Worm (Caenorhabditis elegans) whole organism, L2 larva: ENCODE data around the gene kel-10.

Experiments
- C34F6.9 ChIP-seq: fragments of 150-350 bp; optimal IDR thresholded peaks from 2 replicates; lab custom pipeline; 2014; ENCODE audit warnings: missing biosample characterization, missing genetic modification characterization
- F13H6.1 ChIP-seq: sonication (generic microtip); optimal IDR thresholded peaks from 2 replicates; lab custom pipeline; 2016; ENCODE audit warnings: missing genetic modification characterization, missing compliant biosample characterization
- R02D3.7 ChIP-seq: fragments of 150-350 bp; optimal IDR thresholded peaks from 2 replicates; lab custom pipeline; 2014; ENCODE audit warnings: missing biosample characterization, missing genetic modification characterization
- Y55F3AM.14 ChIP-seq: fragments of 200-800 bp; sonication (Bioruptor generic); optimal IDR thresholded peaks from 2 replicates; lab custom pipeline; 2018; ENCODE audit warnings: mild to moderate bottlenecking, missing genetic modification characterization, missing compliant biosample characterization
- alr-1 ChIP-seq: fragments of 150-350 bp; optimal IDR thresholded peaks from 2 replicates; lab custom pipeline; 2014; ENCODE audit warnings: missing biosample characterization, missing genetic modification characterization
- aly-2 ChIP-seq: fragments of 150-350 bp; optimal IDR thresholded peaks from 2 replicates; lab custom pipeline; 2014; ENCODE audit warnings: missing biosample characterization, missing genetic modification characterization
- ama-1 ChIP-seq: fragments of 150-350 bp; optimal IDR thresholded peaks from 2 replicates; lab custom pipeline; 2018; ENCODE audit warnings: inconsistent platforms
- blmp-1 ChIP-seq: sonication (generic microtip); optimal IDR thresholded peaks from 2 replicates; lab custom pipeline; 2017; ENCODE audit warnings: missing genetic modification characterization, mild to moderate bottlenecking, missing compliant biosample characterization, antibody characterized with exemption, moderate library complexity; ENCODE audit not compliant: insufficient read depth
- ceh-16 ChIP-seq: fragments of 150-350 bp; optimal IDR thresholded peaks from 2 replicates; lab custom pipeline; 2014; ENCODE audit warnings: missing biosample characterization, missing genetic modification characterization
- ceh-82 ChIP-seq: fragments of 150-350 bp; optimal IDR thresholded peaks from 2 replicates; lab custom pipeline; 2014; ENCODE audit warnings: missing biosample characterization, missing genetic modification characterization
- crh-2 ChIP-seq: sonication (generic microtip); optimal IDR thresholded peaks from 2 replicates; lab custom pipeline; 2017; ENCODE audit warnings: missing biosample characterization, missing genetic modification characterization
- dmd-4 ChIP-seq: sonication (generic microtip); optimal IDR thresholded peaks from 2 replicates; lab custom pipeline; 2017; ENCODE audit warnings: missing biosample characterization, missing genetic modification characterization
- egl-27 ChIP-seq: sonication (generic microtip); optimal IDR thresholded peaks from 3 replicates; lab custom pipeline; 2017; ENCODE audit warnings: missing biosample characterization, missing genetic modification reagents, missing genetic modification characterization
- elt-3 ChIP-seq: sonication (generic microtip); optimal IDR thresholded peaks from 2 replicates; lab custom pipeline; 2017; ENCODE audit warnings: missing biosample characterization, missing genetic modification characterization
- fos-1 ChIP-seq: fragments of 150-350 bp; optimal IDR thresholded peaks from 2 replicates; lab custom pipeline; 2014; ENCODE audit warnings: missing biosample characterization, missing genetic modification characterization
- lin-11 ChIP-seq: fragments of 150-350 bp; sonication (generic microtip); optimal IDR thresholded peaks from 2 replicates; lab custom pipeline; 2014; ENCODE audit warnings: missing biosample characterization, missing genetic modification characterization, inconsistent platforms, mixed read lengths
- lsy-2 ChIP-seq, 2 experiments: fragments of 150-350 bp in 1 of 2; sonication (generic microtip) in 1 of 2; optimal IDR thresholded peaks; 2 replicates each; lab custom pipeline; 2014 to 2017; ENCODE audit warnings: missing biosample characterization in 2 of 2, missing genetic modification characterization in 2 of 2
- mab-5 ChIP-seq: fragments of 150-350 bp; optimal IDR thresholded peaks from 2 replicates; lab custom pipeline; 2014; ENCODE audit warnings: missing biosample characterization, missing genetic modification characterization
- mbf-1 ChIP-seq: sonication (generic microtip); optimal IDR thresholded peaks from 2 replicates; lab custom pipeline; 2017; ENCODE audit warnings: missing biosample characterization, missing genetic modification characterization
- mdl-1 ChIP-seq, 2 experiments: fragments of 150-350 bp in 1 of 2; sonication (generic microtip) in 1 of 2; optimal IDR thresholded peaks; 2 replicates each; lab custom pipeline; 2017; ENCODE audit warnings: missing biosample characterization in 2 of 2, missing genetic modification characterization in 2 of 2
- nhr-11 ChIP-seq: fragments of 150-350 bp; optimal IDR thresholded peaks from 2 replicates; lab custom pipeline; 2014; ENCODE audit warnings: missing biosample characterization, missing genetic modification characterization
- nhr-12 ChIP-seq: fragments of 150-350 bp; optimal IDR thresholded peaks from 2 replicates; lab custom pipeline; 2014; ENCODE audit warnings: missing biosample characterization, missing genetic modification characterization
- nhr-129 ChIP-seq: fragments of 150-350 bp; optimal IDR thresholded peaks from 2 replicates; lab custom pipeline; 2014; ENCODE audit warnings: missing biosample characterization, missing genetic modification characterization
- nhr-237 ChIP-seq: fragments of 150-350 bp; optimal IDR thresholded peaks from 2 replicates; lab custom pipeline; 2014; ENCODE audit warnings: missing biosample characterization, missing genetic modification characterization
- nhr-25 ChIP-seq: fragments of 150-350 bp; sonication (generic microtip); optimal IDR thresholded peaks from 3 replicates; lab custom pipeline; 2014; ENCODE audit warnings: missing biosample characterization, missing genetic modification characterization
- nhr-6 ChIP-seq: fragments of 150-350 bp; optimal IDR thresholded peaks from 2 replicates; lab custom pipeline; 2014; ENCODE audit warnings: missing biosample characterization, missing genetic modification characterization
- peb-1 ChIP-seq: fragments of 150-350 bp; optimal IDR thresholded peaks from 2 replicates; lab custom pipeline; 2014; ENCODE audit warnings: missing biosample characterization, missing genetic modification characterization
- sem-4 ChIP-seq: fragments of 150-350 bp; optimal IDR thresholded peaks from 2 replicates; lab custom pipeline; 2014; ENCODE audit warnings: missing biosample characterization, missing genetic modification reagents, missing genetic modification characterization
- skn-1 ChIP-seq: sonication (generic microtip); optimal IDR thresholded peaks from 2 replicates; lab custom pipeline; 2017; ENCODE audit warnings: missing biosample characterization, missing genetic modification characterization
- sma-3 ChIP-seq: sonication (generic microtip); optimal IDR thresholded peaks from 2 replicates; lab custom pipeline; 2016; ENCODE audit warnings: missing genetic modification reagents, missing genetic modification characterization, missing compliant biosample characterization
- sma-9 ChIP-seq, 2 experiments: fragments of 150-350 bp in 1 of 2; sonication (generic microtip) in 1 of 2; optimal IDR thresholded peaks; 2 replicates each; lab custom pipeline; 2014 to 2016; ENCODE audit warnings: missing genetic modification characterization in 2 of 2, mild to moderate bottlenecking in 1 of 2, missing biosample characterization in 1 of 2, missing compliant biosample characterization in 1 of 2, missing genetic modification reagents in 1 of 2, moderate library complexity in 1 of 2
- snpc-4 ChIP-seq: fragments of 150-350 bp; optimal IDR thresholded peaks from 2 replicates; lab custom pipeline; 2014; ENCODE audit warnings: missing biosample characterization, missing genetic modification characterization
- unc-39 ChIP-seq: fragments of 150-350 bp; optimal IDR thresholded peaks from 2 replicates; lab custom pipeline; 2014; ENCODE audit warnings: missing biosample characterization, missing genetic modification characterization
- unc-55 ChIP-seq: fragments of 150-350 bp; sonication (generic microtip); optimal IDR thresholded peaks from 3 replicates; lab custom pipeline; 2014; ENCODE audit warnings: missing biosample characterization, missing genetic modification reagents, missing genetic modification characterization
- unc-62 ChIP-seq: fragments of 150-350 bp; optimal IDR thresholded peaks from 2 replicates; lab custom pipeline; 2014; ENCODE audit warnings: missing biosample characterization, missing genetic modification reagents, missing genetic modification characterization
- ztf-1 ChIP-seq: fragments of 200-800 bp; sonication (Bioruptor generic); conservative IDR thresholded peaks from 2 replicates; pipeline ENCODE4 v1.3.6; 2022; ENCODE audit warnings: missing genetic modification characterization, missing compliant biosample characterization

The kel-10 gene

ce11 chrIII:10101352-10101751 lies at the start of gene kel-10:
kel-10 (minus strand) TSS chrIII:10101452.
- TF ChIP-seq alr-1 (tag; lab: Kevin White, UChicago) (no peak), sma-9 (GFP tag; optimal IDR thresholded peaks at IDR 0.05; lab: Kevin White, UChicago) (no peak), sma-9 (tag; optimal IDR thresholded peaks at IDR 0.05; lab: Kevin White, UChicago) (no peak), lsy-2 (tag; optimal IDR thresholded peaks at IDR 0.05; lab: Kevin White, UChicago) (no peak), Y55F3AM.14 (GFP tag; lab: Kevin White, UChicago) (no peak), nhr-237 (tag; lab: Kevin White, UChicago) (no peak), ceh-16 (tag; lab: Kevin White, UChicago) (no peak), mdl-1 (tag; optimal IDR thresholded peaks at IDR 0.05; lab: Kevin White, UChicago) (no peak), sem-4 (tag; lab: Kevin White, UChicago) (no peak), peb-1 (tag; lab: Kevin White, UChicago) (no peak), snpc-4 (no peak), R02D3.7 (tag; lab: Kevin White, UChicago) (no peak), mbf-1 (tag; lab: Kevin White, UChicago) (no peak), ceh-82 (tag; lab: Kevin White, UChicago) (no peak), unc-62 (GFP tag; lab: Kevin White, UChicago) (no peak), crh-2 (no peak)

- TF ChIP-seq lin-11 (tag; lab: Kevin White, UChicago) (peak; percentile 19), C34F6.9 (tag; lab: Kevin White, UChicago) (peak; percentile 30), skn-1 (tag; lab: Kevin White, UChicago) (no peak), lsy-2 (tag; optimal IDR thresholded peaks at IDR 0.05; lab: Kevin White, UChicago) (peak in 1 of 2 experiments; percentile 38), sma-9 (GFP tag; optimal IDR thresholded peaks at IDR 0.05; lab: Kevin White, UChicago) (peak; percentile 35), sma-9 (tag; optimal IDR thresholded peaks at IDR 0.05; lab: Kevin White, UChicago) (no peak)
These were observed 49.5 kb upstream of the kel-10 start for ce11 chrIII:10150710-10151109.

- no peak for TF ChIP-seq peb-1 (tag; lab: Kevin White, UChicago)
- no peak for TF ChIP-seq mab-5 (tag; lab: Kevin White, UChicago)
- TF ChIP-seq egl-27 (tag; lab: Kevin White, UChicago) = no peak
- no peak for TF ChIP-seq sem-4 (tag; lab: Kevin White, UChicago)
- TF ChIP-seq ama-1 (lab: Kevin White, UChicago) = no peak
- no peak for TF ChIP-seq lsy-2 (tag; optimal IDR thresholded peaks at IDR 0.05; lab: Kevin White, UChicago)
- no peak for TF ChIP-seq fos-1 (tag; lab: Kevin White, UChicago)
- TF ChIP-seq aly-2 (tag; lab: Kevin White, UChicago) = no peak
- TF ChIP-seq nhr-129 (tag; lab: Kevin White, UChicago) = no peak
- TF ChIP-seq ceh-16 (tag; lab: Kevin White, UChicago) = no peak
- TF ChIP-seq nhr-12 (tag; lab: Kevin White, UChicago) = no peak
- TF ChIP-seq nhr-11 (tag; lab: Kevin White, UChicago) = no peak
- no peak for TF ChIP-seq snpc-4
- TF ChIP-seq unc-62 (GFP tag; lab: Kevin White, UChicago) = no peak
- no peak for TF ChIP-seq crh-2
- TF ChIP-seq mdl-1 (tag; optimal IDR thresholded peaks at IDR 0.05; lab: Kevin White, UChicago) = no peak
- TF ChIP-seq blmp-1 (tag; lab: Kevin White, UChicago) = no peak
- no peak for TF ChIP-seq sma-3 (GFP tag; lab: Kevin White, UChicago)
- TF ChIP-seq alr-1 (tag; lab: Kevin White, UChicago) = no peak
These were observed 48.7 kb upstream of the kel-10 start for ce11 chrIII:10149910-10150309.

- no peak for TF ChIP-seq sma-3 (GFP tag; lab: Kevin White, UChicago)
- no peak for TF ChIP-seq unc-62 (GFP tag; lab: Kevin White, UChicago)
- no peak for TF ChIP-seq dmd-4 (tag; lab: Kevin White, UChicago)
- no peak for TF ChIP-seq F13H6.1
- TF ChIP-seq nhr-6 (tag; lab: Kevin White, UChicago) = no peak
- TF ChIP-seq lin-11 (tag; lab: Kevin White, UChicago) = no peak
- no peak for TF ChIP-seq nhr-129 (tag; lab: Kevin White, UChicago)
- no peak for TF ChIP-seq ztf-1
- TF ChIP-seq blmp-1 (tag; lab: Kevin White, UChicago) = no peak
- no peak for TF ChIP-seq unc-55 (GFP tag; lab: Kevin White, UChicago)
- no peak for TF ChIP-seq nhr-237 (tag; lab: Kevin White, UChicago)
- no peak for TF ChIP-seq nhr-12 (tag; lab: Kevin White, UChicago)
- no peak for TF ChIP-seq lsy-2 (tag; optimal IDR thresholded peaks at IDR 0.05; lab: Kevin White, UChicago)
- TF ChIP-seq mdl-1 (tag; optimal IDR thresholded peaks at IDR 0.05; lab: Kevin White, UChicago) = no peak
- no peak for TF ChIP-seq nhr-11 (tag; lab: Kevin White, UChicago)
- no peak for TF ChIP-seq nhr-25 (tag; lab: Kevin White, UChicago)
- no peak for TF ChIP-seq crh-2
- TF ChIP-seq elt-3 (tag; lab: Kevin White, UChicago) = no peak
- no peak for TF ChIP-seq unc-39 (tag; lab: Kevin White, UChicago)
These were observed 45.4 kb upstream of the kel-10 start, which contains the start of gene K08E5.1 for ce11 chrIII:10146701-10147100. K08E5.1 (minus strand) TSS chrIII:10146801.
